Fruit fly (Drosophila melanogaster) whole organism, embryonic: ENCODE measurements around the gene CG31100.

Source experiments
- Bdp1 ChIP-seq: fragments of 200-800 bp; sonication (Bioruptor generic); optimal IDR thresholded peaks from 3 replicates; lab custom pipeline; 2016; ENCODE audit warnings: missing biosample characterization, missing genetic modification characterization
- BtbVII ChIP-seq: fragments of 200-800 bp; sonication (Bioruptor generic); optimal IDR thresholded peaks from 3 replicates; lab custom pipeline; 2017; ENCODE audit warnings: missing biosample characterization, mild to moderate bottlenecking, missing genetic modification characterization
- CG10147 ChIP-seq: fragments of 200-800 bp; sonication (Bioruptor generic); optimal IDR thresholded peaks from 2 replicates; lab custom pipeline; 2019; ENCODE audit warnings: missing biosample characterization, mild to moderate bottlenecking, missing genetic modification characterization, moderate library complexity
- CG10979 ChIP-seq: fragments of 200-800 bp; sonication (Bioruptor generic); optimal IDR thresholded peaks from 2 replicates; lab custom pipeline; 2018; ENCODE audit warnings: missing biosample characterization, mild to moderate bottlenecking, missing genetic modification characterization, moderate library complexity
- CG11093 ChIP-seq: fragments of 200-800 bp; sonication (Bioruptor generic); IDR thresholded peaks from 3 replicates; pipeline ENCODE4 v1.3.6; 2022; ENCODE audit warnings: missing biosample characterization, missing genetic modification characterization
- CG1233 ChIP-seq: fragments of 200-800 bp; sonication (Bioruptor generic); optimal IDR thresholded peaks from 4 replicates; lab custom pipeline; 2018; ENCODE audit warnings: missing biosample characterization, mild to moderate bottlenecking, missing genetic modification characterization
- CG12391 ChIP-seq: fragments of 200-800 bp; sonication (Bioruptor generic); optimal IDR thresholded peaks from 3 replicates; lab custom pipeline; 2018; ENCODE audit warnings: missing biosample characterization, mild to moderate bottlenecking, missing genetic modification characterization, moderate library complexity
- CG15011 ChIP-seq: fragments of 200-800 bp; sonication (Bioruptor generic); optimal IDR thresholded peaks from 3 replicates; lab custom pipeline; 2018; ENCODE audit warnings: missing biosample characterization, mild to moderate bottlenecking, missing genetic modification characterization
- CG15479 ChIP-seq: fragments of 200-800 bp; sonication (Bioruptor generic); optimal IDR thresholded peaks from 3 replicates; lab custom pipeline; 2019; ENCODE audit warnings: missing biosample characterization, mild to moderate bottlenecking, missing genetic modification characterization, moderate library complexity
- CG2199 ChIP-seq: fragments of 200-800 bp; sonication (Bioruptor generic); IDR thresholded peaks from 3 replicates; pipeline ENCODE4 v1.3.6; 2022; ENCODE audit warnings: missing biosample characterization, missing genetic modification characterization
- CG7786 ChIP-seq: fragments of 200-800 bp; sonication (Bioruptor generic); optimal IDR thresholded peaks from 2 replicates; lab custom pipeline; 2016; ENCODE audit warnings: missing biosample characterization, missing genetic modification characterization
- CG9215 ChIP-seq: fragments of 200-800 bp; sonication (Bioruptor generic); IDR thresholded peaks from 2 replicates; pipeline ENCODE4 v1.3.6; 2022; ENCODE audit warnings: missing biosample characterization, missing genetic modification characterization
- CG9437 ChIP-seq: fragments of 200-800 bp; sonication (Bioruptor generic); optimal IDR thresholded peaks from 2 replicates; lab custom pipeline; 2018; ENCODE audit warnings: missing biosample characterization, mild to moderate bottlenecking, missing genetic modification characterization
- CTCF ChIP-seq: fragments of 200-800 bp; sonication (Bioruptor generic); optimal IDR thresholded peaks from 2 replicates; lab custom pipeline; 2017; ENCODE audit warnings: missing biosample characterization, mild to moderate bottlenecking, missing genetic modification characterization, moderate library complexity
- Dll ChIP-seq: fragments of 200-800 bp; sonication (Bioruptor generic); IDR thresholded peaks from 4 replicates; pipeline ENCODE4 v1.3.6; 2022; ENCODE audit warnings: missing biosample characterization, missing genetic modification characterization; ENCODE audit not compliant: partially characterized antibody
- Fer3 ChIP-seq: fragments of 200-800 bp; sonication (Bioruptor generic); optimal IDR thresholded peaks from 2 replicates; lab custom pipeline; 2018; ENCODE audit warnings: missing biosample characterization, mild to moderate bottlenecking, missing genetic modification characterization, moderate library complexity
- Hr78 ChIP-seq, 2 experiments: fragments of 200-800 bp in 1 of 2; fragments of >200 bp in 1 of 2; sonication (Bioruptor generic) in 1 of 2; optimal IDR thresholded peaks; 2 replicates each; lab custom pipeline; 2017 to 2019; ENCODE audit warnings: missing biosample characterization in 2 of 2, missing genetic modification characterization in 2 of 2, mild to moderate bottlenecking in 1 of 2, moderate library complexity in 1 of 2
- MBD-R2 ChIP-seq: fragments of 200-800 bp; sonication (Bioruptor generic); IDR thresholded peaks from 2 replicates; pipeline ENCODE4 v1.3.6; 2022; ENCODE audit warnings: missing biosample characterization, missing genetic modification characterization
- Mad ChIP-seq: fragments of 200-800 bp; sonication (Bioruptor generic); optimal IDR thresholded peaks from 2 replicates; lab custom pipeline; 2016; ENCODE audit warnings: missing biosample characterization, missing genetic modification characterization
- Meics ChIP-seq: fragments of 200-800 bp; sonication (Bioruptor generic); optimal IDR thresholded peaks from 2 replicates; lab custom pipeline; 2017; ENCODE audit warnings: missing biosample characterization, mild to moderate bottlenecking, missing genetic modification characterization
- NC2β ChIP-seq: fragments of 200-800 bp; sonication (Bioruptor generic); optimal IDR thresholded peaks from 2 replicates; lab custom pipeline; 2016; ENCODE audit warnings: missing biosample characterization, missing genetic modification characterization
- Neu2 ChIP-seq: fragments of 200-800 bp; sonication (Bioruptor generic); optimal IDR thresholded peaks from 3 replicates; lab custom pipeline; 2016; ENCODE audit warnings: missing biosample characterization, missing genetic modification characterization, borderline replicate concordance
- TFAM ChIP-seq: fragments of 200-800 bp; sonication (Bioruptor generic); optimal IDR thresholded peaks from 2 replicates; lab custom pipeline; 2017; ENCODE audit warnings: missing biosample characterization, missing genetic modification characterization, inconsistent platforms
- Vsx1 ChIP-seq: fragments of 200-800 bp; sonication (Bioruptor generic); optimal IDR thresholded peaks from 2 replicates; lab custom pipeline; 2017; ENCODE audit warnings: missing biosample characterization, mild to moderate bottlenecking, missing genetic modification characterization, missing genetic modification reagents
- ase ChIP-seq: fragments of 200-800 bp; sonication (Bioruptor generic); IDR thresholded peaks from 3 replicates; pipeline ENCODE4 v1.3.6; 2022; ENCODE audit warnings: missing biosample characterization, missing genetic modification characterization
- bcd ChIP-seq: fragments of 200-800 bp; sonication (Bioruptor generic); optimal IDR thresholded peaks from 2 replicates; lab custom pipeline; 2017; ENCODE audit warnings: missing biosample characterization, mild to moderate bottlenecking, missing genetic modification characterization
- cato ChIP-seq: fragments of 200-800 bp; sonication (Bioruptor generic); optimal IDR thresholded peaks from 2 replicates; lab custom pipeline; 2016; ENCODE audit warnings: missing biosample characterization, missing genetic modification characterization, borderline replicate concordance
- ci ChIP-seq: fragments of 200-800 bp; sonication (Bioruptor generic); IDR thresholded peaks from 3 replicates; pipeline ENCODE4 v1.3.6; 2022; ENCODE audit warnings: missing biosample characterization, missing genetic modification characterization
- crc ChIP-seq: fragments of 200-800 bp; sonication (Bioruptor generic); optimal IDR thresholded peaks from 2 replicates; lab custom pipeline; 2016; ENCODE audit warnings: missing biosample characterization, missing genetic modification characterization
- croc ChIP-seq: fragments of 200-800 bp; sonication (Bioruptor generic); conservative IDR thresholded peaks from 3 replicates; pipeline ENCODE4 v1.3.6; 2022; ENCODE audit warnings: missing biosample characterization, missing genetic modification characterization
- dan ChIP-seq: fragments of 200-800 bp; sonication (Bioruptor generic); IDR thresholded peaks from 2 replicates; pipeline ENCODE4 v1.3.6; 2022; ENCODE audit warnings: missing biosample characterization, missing genetic modification characterization
- disco-r ChIP-seq: fragments of 200-800 bp; sonication (Bioruptor generic); optimal IDR thresholded peaks from 2 replicates; lab custom pipeline; 2016; ENCODE audit warnings: missing biosample characterization, missing genetic modification characterization
- gcm ChIP-seq: fragments of 200-800 bp; sonication (Bioruptor generic); optimal IDR thresholded peaks from 2 replicates; lab custom pipeline; 2019; ENCODE audit warnings: missing biosample characterization, mild to moderate bottlenecking, missing genetic modification characterization, moderate library complexity
- jumu ChIP-seq: fragments of 200-800 bp; sonication (Bioruptor generic); optimal IDR thresholded peaks from 3 replicates; lab custom pipeline; 2016; ENCODE audit warnings: missing biosample characterization, missing genetic modification characterization
- nmo ChIP-seq: fragments of 200-800 bp; sonication (Bioruptor generic); optimal IDR thresholded peaks from 2 replicates; lab custom pipeline; 2018; ENCODE audit warnings: missing biosample characterization, mild to moderate bottlenecking, missing genetic modification characterization, moderate library complexity
- nom ChIP-seq: fragments of 200-800 bp; sonication (Bioruptor generic); optimal IDR thresholded peaks from 2 replicates; lab custom pipeline; 2017; ENCODE audit warnings: missing biosample characterization, missing genetic modification characterization, mild to moderate bottlenecking, moderate library complexity, missing genetic modification reagents
- org-1 ChIP-seq: fragments of 200-800 bp; sonication (Bioruptor generic); optimal IDR thresholded peaks from 2 replicates; lab custom pipeline; 2017; ENCODE audit warnings: missing biosample characterization, missing genetic modification characterization
- p53 ChIP-seq: fragments of 200-800 bp; sonication (Bioruptor generic); optimal IDR thresholded peaks from 2 replicates; lab custom pipeline; 2016; ENCODE audit warnings: missing biosample characterization, missing genetic modification characterization
- pfk ChIP-seq: fragments of 200-800 bp; sonication (Bioruptor generic); optimal IDR thresholded peaks from 2 replicates; lab custom pipeline; 2018; ENCODE audit warnings: missing biosample characterization, mild to moderate bottlenecking, missing genetic modification characterization, moderate library complexity
- phol ChIP-seq: fragments of 200-800 bp; sonication (Bioruptor generic); optimal IDR thresholded peaks from 3 replicates; lab custom pipeline; 2018; ENCODE audit warnings: missing biosample characterization, mild to moderate bottlenecking, missing genetic modification characterization, moderate library complexity
- ranshi ChIP-seq: fragments of 200-800 bp; sonication (Bioruptor generic); IDR thresholded peaks from 2 replicates; pipeline ENCODE4 v1.3.6; 2022; ENCODE audit warnings: missing biosample characterization, missing genetic modification characterization
- salm ChIP-seq: fragments of 200-800 bp; sonication (Bioruptor generic); optimal IDR thresholded peaks from 2 replicates; lab custom pipeline; 2018; ENCODE audit warnings: missing biosample characterization, mild to moderate bottlenecking, missing genetic modification characterization
- sim ChIP-seq: fragments of 200-800 bp; sonication (Bioruptor generic); IDR thresholded peaks from 2 replicates; pipeline ENCODE4 v1.3.6; 2022; ENCODE audit warnings: missing biosample characterization, missing genetic modification characterization
- sna ChIP-seq: fragments of 200-800 bp; sonication (Bioruptor generic); IDR thresholded peaks from 2 replicates; pipeline ENCODE4 v1.3.6; 2022; ENCODE audit warnings: missing biosample characterization, missing genetic modification characterization; ENCODE audit not compliant: partially characterized antibody
- stwl ChIP-seq: fragments of 200-800 bp; sonication (Bioruptor generic); optimal IDR thresholded peaks from 3 replicates; lab custom pipeline; 2018; ENCODE audit warnings: missing biosample characterization, mild to moderate bottlenecking, missing genetic modification characterization, moderate library complexity
- tio ChIP-seq: fragments of 200-800 bp; sonication (Bioruptor generic); optimal IDR thresholded peaks from 2 replicates; lab custom pipeline; 2017; ENCODE audit warnings: missing biosample characterization, missing genetic modification characterization, inconsistent platforms
- tll ChIP-seq, 2 experiments: fragments of 200-800 bp in 1 of 2; fragments of >200 bp in 1 of 2; sonication (Bioruptor generic) in 1 of 2; optimal IDR thresholded peaks; 2 replicates each; lab custom pipeline; 2017 to 2019; ENCODE audit warnings: missing biosample characterization in 2 of 2, missing genetic modification characterization in 2 of 2, mild to moderate bottlenecking in 1 of 2, moderate library complexity in 1 of 2
- zen2 ChIP-seq: fragments of 200-800 bp; sonication (Bioruptor generic); IDR thresholded peaks from 3 replicates; pipeline ENCODE4 v1.3.6; 2022; ENCODE audit warnings: missing biosample characterization, missing genetic modification characterization; ENCODE audit not compliant: partially characterized antibody

Gene CG31100

DNA sequence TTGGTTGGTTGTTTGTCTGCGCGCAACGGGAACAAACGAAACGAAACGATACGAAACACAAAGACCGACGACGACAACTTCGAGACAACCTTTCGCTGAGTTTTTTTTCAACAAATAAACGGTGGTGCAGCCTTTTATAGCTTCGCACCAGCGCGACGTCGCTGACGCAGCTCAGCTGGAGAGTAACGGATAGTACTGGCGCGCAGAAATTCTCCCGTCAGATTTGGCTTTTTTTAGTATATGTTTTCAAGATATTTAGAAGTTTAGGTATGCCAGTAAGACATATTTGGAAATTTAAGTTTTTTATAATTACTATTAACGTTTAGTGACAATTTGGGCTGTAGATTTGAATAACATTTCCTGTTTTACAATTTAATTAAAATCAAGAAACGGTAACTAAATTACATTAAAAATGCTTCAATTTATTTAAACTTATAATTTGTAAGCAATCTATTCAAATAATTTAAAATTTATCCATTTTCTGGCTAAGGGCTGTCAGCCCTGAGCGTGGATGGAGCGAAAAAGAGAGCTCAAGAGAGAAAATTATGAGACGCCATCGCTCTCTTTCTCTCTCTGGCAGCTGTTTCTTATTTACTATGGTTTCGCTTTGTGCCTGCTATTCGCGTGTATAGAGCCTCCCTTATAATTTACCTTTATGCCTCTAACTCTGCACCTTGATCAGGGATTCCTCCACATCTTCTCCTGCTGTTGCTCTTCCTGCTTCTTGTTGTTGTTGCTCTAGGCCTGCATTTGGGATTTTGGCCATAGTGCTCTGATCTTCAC lies 30.4 kb upstream of the CG31100 start (continued):
- TF ChIP-seq CG9215 (GFP tag; lab: Robert Waterston, UW): peak; percentile 41; the same call in 1 of the 2 replicates
- TF ChIP-seq Vsx1 (GFP tag; lab: Kevin White, UChicago): peak; percentile 74
- 0 out of 2 replicates have a peak, but pooled peaks have one; percentile 13 for TF ChIP-seq sna (GFP tag; lab: Robert Waterston, UW)
- peak; percentile 50 for TF ChIP-seq Mad (GFP tag; lab: Kevin White, UChicago)
- peak; percentile 88 for TF ChIP-seq nmo (GFP tag; lab: Kevin White, UChicago)
- TF ChIP-seq zen2 (GFP tag; lab: Robert Waterston, UW): no peak
- peak; percentile 12 for TF ChIP-seq jumu
- peak; percentile 87 for TF ChIP-seq BtbVII
- peak; percentile 92 for TF ChIP-seq CG10147 (GFP tag; lab: Kevin White, UChicago)
- TF ChIP-seq stwl (tag; lab: Kevin White, UChicago): no peak
- TF ChIP-seq p53 (GFP tag; lab: Kevin White, UChicago): no peak
- no peak for TF ChIP-seq crc
- no peak for TF ChIP-seq TFAM (GFP tag; lab: Kevin White, UChicago)
- 0 out of 3 replicates have a peak, but pooled peaks have one; percentile 9 for TF ChIP-seq ase (GFP tag; lab: Robert Waterston, UW)
- peak; percentile 48; the same call in 2 of the 3 replicates for TF ChIP-seq croc (GFP tag; lab: Robert Waterston, UW)
- TF ChIP-seq CG7786 (GFP tag; lab: Kevin White, UChicago): peak; percentile 3
- peak in 1 of 2 experiments; percentile 74 for TF ChIP-seq Hr78 (GFP tag; optimal IDR thresholded peaks at IDR 0.05; lab: Kevin White, UChicago)
- TF ChIP-seq pfk (GFP tag; lab: Kevin White, UChicago): peak; percentile 97
- no peak for TF ChIP-seq Neu2
- peak; percentile 14 for TF ChIP-seq Bdp1 (GFP tag; lab: Kevin White, UChicago)
- peak; percentile 90 for TF ChIP-seq CG2199 (GFP tag; lab: Robert Waterston, UW)
- TF ChIP-seq Meics (GFP tag; lab: Kevin White, UChicago): peak; percentile 92
- peak; percentile 76 for TF ChIP-seq org-1 (GFP tag; lab: Kevin White, UChicago)
- no peak for TF ChIP-seq CG11093
- peak; percentile 6 for TF ChIP-seq CTCF (GFP tag; lab: Kevin White, UChicago)
- no peak for TF ChIP-seq Dll (GFP tag; lab: Robert Waterston, UW)
- peak; percentile 79 for TF ChIP-seq salm (tag; lab: Kevin White, UChicago)
- TF ChIP-seq phol (tag; lab: Kevin White, UChicago): peak; percentile 87
- TF ChIP-seq dan (GFP tag; lab: Robert Waterston, UW): no peak
- no peak for TF ChIP-seq cato (GFP tag; lab: Kevin White, UChicago)
- TF ChIP-seq CG12391 (tag; lab: Kevin White, UChicago): peak; percentile 94
- TF ChIP-seq bcd (GFP tag; lab: Kevin White, UChicago): peak; percentile 82
- no peak for TF ChIP-seq tll (GFP tag; optimal IDR thresholded peaks at IDR 0.05; lab: Kevin White, UChicago)
- peak; percentile 81 for TF ChIP-seq CG15479
- TF ChIP-seq Fer3 (tag; lab: Kevin White, UChicago): peak; percentile 73
- TF ChIP-seq CG1233: peak; percentile 88
- TF ChIP-seq CG10979: peak; percentile 85
- TF ChIP-seq ci (GFP tag; lab: Robert Waterston, UW): peak; percentile 54; the same call in 1 of the 3 replicates
- TF ChIP-seq nom (GFP tag; lab: Kevin White, UChicago): peak; percentile 85
- TF ChIP-seq gcm: peak; percentile 86
- TF ChIP-seq ranshi (GFP tag; lab: Robert Waterston, UW): no peak; the same call in 1 of the 2 replicates
- 0 out of 2 replicates have a peak, but pooled peaks have one; percentile 28 for TF ChIP-seq sim
- peak; percentile 49 for TF ChIP-seq NC2β
- peak; percentile 15 for TF ChIP-seq disco-r (GFP tag; lab: Kevin White, UChicago)
- peak; percentile 79 for TF ChIP-seq CG15011 (GFP tag; lab: Kevin White, UChicago)
- peak; percentile 22; the same call in 1 of the 2 replicates for TF ChIP-seq MBD-R2 (GFP tag; lab: Robert Waterston, UW)
- TF ChIP-seq CG9437 (GFP tag; lab: Kevin White, UChicago): peak; percentile 82
- peak; percentile 61 for TF ChIP-seq tio (GFP tag; lab: Kevin White, UChicago)
